Fruit fly (Drosophila melanogaster) whole organism, adult: ENCODE data around the gene hng3.

Source experiments
- CG11617 ChIP-seq: fragments of 200-800 bp; sonication (Bioruptor generic); optimal IDR thresholded peaks from 2 replicates; lab custom pipeline; 2017; ENCODE audit warnings: mild to moderate bottlenecking, missing biosample characterization, missing genetic modification reagents, missing genetic modification characterization
- CG12768 ChIP-seq: fragments of 200-800 bp; sonication (Bioruptor generic); optimal IDR thresholded peaks from 2 replicates; lab custom pipeline; 2017; ENCODE audit warnings: missing biosample characterization, missing genetic modification characterization, mild to moderate bottlenecking, moderate library complexity, missing genetic modification reagents
- CG14711 ChIP-seq: fragments of 200-800 bp; sonication (Bioruptor generic); optimal IDR thresholded peaks from 2 replicates; lab custom pipeline; 2018; ENCODE audit warnings: missing biosample characterization, mild to moderate bottlenecking, missing genetic modification characterization, moderate library complexity
- CG1620 ChIP-seq: fragments of 200-800 bp; sonication (Bioruptor generic); optimal IDR thresholded peaks from 2 replicates; lab custom pipeline; 2016; ENCODE audit warnings: missing biosample characterization, missing genetic modification characterization
- CG33017 ChIP-seq: fragments of 200-800 bp; sonication (Bioruptor generic); optimal IDR thresholded peaks from 2 replicates; lab custom pipeline; 2018; ENCODE audit warnings: missing biosample characterization, mild to moderate bottlenecking, missing genetic modification characterization, moderate library complexity
- CG5204 ChIP-seq: fragments of 200-800 bp; sonication (Bioruptor generic); optimal IDR thresholded peaks from 2 replicates; lab custom pipeline; 2016; ENCODE audit warnings: missing biosample characterization, missing genetic modification characterization
- CG7045 ChIP-seq: fragments of 200-800 bp; sonication (Bioruptor generic); optimal IDR thresholded peaks from 2 replicates; lab custom pipeline; 2017; ENCODE audit warnings: missing biosample characterization, mild to moderate bottlenecking, missing genetic modification characterization
- CG7101 ChIP-seq: fragments of 200-800 bp; sonication (Bioruptor generic); optimal IDR thresholded peaks from 2 replicates; lab custom pipeline; 2018; ENCODE audit warnings: missing biosample characterization, mild to moderate bottlenecking, missing genetic modification characterization, moderate library complexity
- Clk ChIP-seq: fragments of 200-800 bp; sonication (Bioruptor generic); optimal IDR thresholded peaks from 2 replicates; lab custom pipeline; 2017; ENCODE audit warnings: missing biosample characterization, missing genetic modification characterization
- Crg-1 ChIP-seq: fragments of 200-800 bp; sonication (Bioruptor generic); optimal IDR thresholded peaks from 2 replicates; lab custom pipeline; 2016; ENCODE audit warnings: missing biosample characterization, missing genetic modification characterization
- Hr96 ChIP-seq: fragments of 200-800 bp; sonication (Bioruptor generic); optimal IDR thresholded peaks from 2 replicates; lab custom pipeline; 2016; ENCODE audit warnings: missing biosample characterization, missing genetic modification characterization
- Mnt ChIP-seq: fragments of 200-800 bp; sonication (Bioruptor generic); optimal IDR thresholded peaks from 2 replicates; lab custom pipeline; 2016; ENCODE audit warnings: missing biosample characterization, mild to moderate bottlenecking, missing genetic modification characterization
- bab1 ChIP-seq: fragments of 200-800 bp; sonication (Bioruptor generic); optimal IDR thresholded peaks from 3 replicates; lab custom pipeline; 2019; ENCODE audit warnings: missing biosample characterization, mild to moderate bottlenecking, missing genetic modification characterization, moderate library complexity
- cic ChIP-seq: fragments of 200-800 bp; sonication (Bioruptor generic); optimal IDR thresholded peaks from 2 replicates; lab custom pipeline; 2017; ENCODE audit warnings: missing biosample characterization, mild to moderate bottlenecking, missing genetic modification characterization, moderate library complexity
- cnc ChIP-seq, 2 experiments: fragments of >200 bp; optimal IDR thresholded peaks; 2 replicates each; lab custom pipeline; 2017
- kay ChIP-seq: fragments of 200-800 bp; sonication (Bioruptor generic); peaks from one replicate; lab custom pipeline; 2016; ENCODE audit warnings: missing biosample characterization, missing genetic modification characterization, borderline replicate concordance
- ovo ChIP-seq: fragments of 200-800 bp; sonication (Bioruptor generic); optimal IDR thresholded peaks from 2 replicates; lab custom pipeline; 2016; ENCODE audit warnings: missing biosample characterization, missing genetic modification characterization
- pad ChIP-seq: fragments of 200-800 bp; sonication (Bioruptor generic); optimal IDR thresholded peaks from 3 replicates; lab custom pipeline; 2017; ENCODE audit warnings: missing biosample characterization, missing genetic modification characterization, mild to moderate bottlenecking, moderate library complexity, missing genetic modification reagents
- tj ChIP-seq: fragments of 200-800 bp; sonication (Bioruptor generic); optimal IDR thresholded peaks from 3 replicates; lab custom pipeline; 2017; ENCODE audit warnings: missing biosample characterization, mild to moderate bottlenecking, missing genetic modification characterization, moderate library complexity
- toe ChIP-seq: fragments of 200-800 bp; sonication (Bioruptor generic); optimal IDR thresholded peaks from 2 replicates; lab custom pipeline; 2016; ENCODE audit warnings: missing biosample characterization, missing genetic modification characterization

The hng3 gene

dm6 chr3L:782521-782920 lies 27.2 kb upstream of the hng3 start:
- TF ChIP-seq Mnt (no peak), CG33017 (no peak), CG7045 (GFP tag; lab: Kevin White, UChicago) (no peak), kay (no peak), CG11617 (GFP tag; lab: Kevin White, UChicago) (no peak), CG14711 (tag; lab: Kevin White, UChicago) (no peak), CG5204 (GFP tag; lab: Kevin White, UChicago) (no peak), tj (GFP tag; lab: Kevin White, UChicago) (no peak), pad (GFP tag; lab: Kevin White, UChicago) (no peak), CG7101 (tag; lab: Kevin White, UChicago) (no peak), Crg-1 (GFP tag; lab: Kevin White, UChicago) (no peak), ovo (no peak), CG12768 (GFP tag; lab: Kevin White, UChicago) (no peak), cnc (optimal IDR thresholded peaks at IDR 0.05; lab: Kevin White, UChicago) (no peak), Clk (GFP tag; lab: Kevin White, UChicago) (no peak), bab1 (GFP tag; lab: Kevin White, UChicago) (no peak), toe (GFP tag; lab: Kevin White, UChicago) (no peak), Hr96 (no peak)

dm6 chr3L:781702-782314 lies 26.5 kb upstream of the hng3 start:
- TF ChIP-seq CG12768 (GFP tag; lab: Kevin White, UChicago) (no peak), toe (GFP tag; lab: Kevin White, UChicago) (no peak), CG7045 (GFP tag; lab: Kevin White, UChicago) (no peak), Hr96 (peak; percentile 72), CG11617 (GFP tag; lab: Kevin White, UChicago) (no peak), cic (GFP tag; lab: Kevin White, UChicago) (peak; percentile 80)

- peak; percentile 57 for TF ChIP-seq tj (GFP tag; lab: Kevin White, UChicago)
- TF ChIP-seq bab1 (GFP tag; lab: Kevin White, UChicago), result no peak
- TF ChIP-seq cic (GFP tag; lab: Kevin White, UChicago), result no peak
- peak; percentile 77 for TF ChIP-seq CG33017
- peak; percentile 11 for TF ChIP-seq kay
- TF ChIP-seq Clk (GFP tag; lab: Kevin White, UChicago), result no peak
- peak; percentile 85 for TF ChIP-seq CG11617 (GFP tag; lab: Kevin White, UChicago)
- TF ChIP-seq CG14711 (tag; lab: Kevin White, UChicago), result peak; percentile 26
- peak; percentile 58 for TF ChIP-seq Mnt
- peak; percentile 53 for TF ChIP-seq CG5204 (GFP tag; lab: Kevin White, UChicago)
- no peak for TF ChIP-seq toe (GFP tag; lab: Kevin White, UChicago)
- no peak for TF ChIP-seq ovo
- no peak for TF ChIP-seq cnc (optimal IDR thresholded peaks at IDR 0.05; lab: Kevin White, UChicago)
- no peak for TF ChIP-seq Hr96
- peak; percentile 90 for TF ChIP-seq CG7101 (tag; lab: Kevin White, UChicago)
- peak; percentile 63 for TF ChIP-seq CG12768 (GFP tag; lab: Kevin White, UChicago)
- TF ChIP-seq Crg-1 (GFP tag; lab: Kevin White, UChicago), result no peak
- no peak for TF ChIP-seq CG1620 (GFP tag; lab: Kevin White, UChicago)
- TF ChIP-seq pad (GFP tag; lab: Kevin White, UChicago), result peak; percentile 39
- peak; percentile 63 for TF ChIP-seq CG7045 (GFP tag; lab: Kevin White, UChicago)
Observed at dm6 chr3L:780867-781701, 25.8 kb upstream of the hng3 start.

- TF ChIP-seq CG12768 (GFP tag; lab: Kevin White, UChicago) (no peak), tj (GFP tag; lab: Kevin White, UChicago) (no peak), Crg-1 (GFP tag; lab: Kevin White, UChicago) (no peak), CG33017 (no peak), CG11617 (GFP tag; lab: Kevin White, UChicago) (no peak), Mnt (no peak), CG5204 (GFP tag; lab: Kevin White, UChicago) (no peak), CG7045 (GFP tag; lab: Kevin White, UChicago) (no peak), Hr96 (no peak), CG14711 (tag; lab: Kevin White, UChicago) (no peak), ovo (no peak)
Observed at dm6 chr3L:780489-780866, 25.2 kb upstream of the hng3 start.

dm6 chr3L:778977-779376 lies 23.7 kb upstream of the hng3 start:
- TF ChIP-seq toe (GFP tag; lab: Kevin White, UChicago) (peak; percentile 1), CG33017 (peak; percentile 37), CG1620 (GFP tag; lab: Kevin White, UChicago) (no peak), kay (no peak), CG14711 (tag; lab: Kevin White, UChicago) (peak; percentile 15), cnc (optimal IDR thresholded peaks at IDR 0.05; lab: Kevin White, UChicago) (no peak), CG7101 (tag; lab: Kevin White, UChicago) (peak; percentile 6), CG12768 (GFP tag; lab: Kevin White, UChicago) (peak; percentile 28), Mnt (no peak), bab1 (GFP tag; lab: Kevin White, UChicago) (peak; percentile 10)

- TF ChIP-seq CG7101 (tag; lab: Kevin White, UChicago), result peak; percentile 51
- TF ChIP-seq Hr96, result no peak
- peak; percentile 45 for TF ChIP-seq CG14711 (tag; lab: Kevin White, UChicago)
- peak; percentile 38 for TF ChIP-seq bab1 (GFP tag; lab: Kevin White, UChicago)
- peak; percentile 27 for TF ChIP-seq CG33017
- TF ChIP-seq CG7045 (GFP tag; lab: Kevin White, UChicago), result peak; percentile 5
- peak; percentile 69 for TF ChIP-seq tj (GFP tag; lab: Kevin White, UChicago)
- TF ChIP-seq toe (GFP tag; lab: Kevin White, UChicago), result no peak
Observed at dm6 chr3L:777299-777699, 22.0 kb upstream of the hng3 start.
